Worm (Caenorhabditis elegans): ENCODE results near the gene pkg-2.

Gene pkg-2

ce11 chrIV:8499956-8500355, 20.7 kb upstream of the pkg-2 start:
- TF ChIP-seq snpc-1.2 (GFP tag; IDR thresholded peaks at IDR 0.05) (peak; percentile 64; the same call in 1 of the 2 replicates), saeg-2 (GFP tag; IDR thresholded peaks at IDR 0.05) (no peak)

ce11 chrIV:8500576-8500975, 20.1 kb upstream of the pkg-2 start:
- peak; percentile 88 for TF ChIP-seq set-16 (GFP tag; IDR thresholded peaks at IDR 0.05)

ce11 chrIV:8501382-8501781, 19.3 kb upstream of the pkg-2 start, which contains the start of gene C28C12.1:
TSS of gene C28C12.1 (plus strand) at chrIV:8501682.
- TF ChIP-seq lin-29 (GFP tag; IDR thresholded peaks at IDR 0.05) (no peak), lin-15B (tag; optimal IDR thresholded peaks at IDR 0.05) (no peak), dmd-9 (GFP tag; IDR thresholded peaks at IDR 0.05) (no peak), ztf-11 (tag; optimal IDR thresholded peaks at IDR 0.05) (no peak), zip-11 (GFP tag; IDR thresholded peaks at IDR 0.05) (no peak), daf-19 (GFP tag; conservative IDR thresholded peaks at IDR 0.05) (no peak), skn-1 (tag; optimal IDR thresholded peaks at IDR 0.05) (no peak), F26F4.8 (GFP tag; conservative IDR thresholded peaks at IDR 0.05) (no peak), spr-3 (GFP tag; optimal IDR thresholded peaks at IDR 0.05) (no peak), D1046.2 (GFP tag; IDR thresholded peaks at IDR 0.05) (no peak), Y48G9A.11 (GFP tag; IDR thresholded peaks at IDR 0.05) (no peak), ZK337.2 (GFP tag; IDR thresholded peaks at IDR 0.05) (no peak), T20F7.1 (GFP tag; optimal IDR thresholded peaks at IDR 0.05) (no peak), jun-1 (tag; optimal IDR thresholded peaks at IDR 0.05) (no peak), nhr-28 (tag; optimal IDR thresholded peaks at IDR 0.05) (no peak)

- TF ChIP-seq zip-11 (GFP tag; IDR thresholded peaks at IDR 0.05) (no peak), lsy-2 (tag; optimal IDR thresholded peaks at IDR 0.05) (no peak), unc-62 (GFP tag; optimal IDR thresholded peaks at IDR 0.05 in 1 of 2) (peak in 1 of 2 experiments; percentile 95), unc-62 (tag; optimal IDR thresholded peaks at IDR 0.05) (no peak), Y5F2A.4 (GFP tag; optimal IDR thresholded peaks at IDR 0.05) (no peak), ces-1 (GFP tag; optimal IDR thresholded peaks at IDR 0.05) (no peak), spr-3 (GFP tag; optimal IDR thresholded peaks at IDR 0.05) (no peak), nhr-28 (tag; optimal IDR thresholded peaks at IDR 0.05) (no peak), pha-4 (GFP tag; IDR thresholded peaks at IDR 0.05) (no peak), pha-4 (tag; optimal IDR thresholded peaks at IDR 0.05) (no peak)
Measured at ce11 chrIV:8506034-8506433, 14.7 kb upstream of the pkg-2 start.

- TF ChIP-seq hlh-30 (tag; optimal IDR thresholded peaks at IDR 0.05; ENCODE audit: insufficient read depth) (peak; percentile 36), nhr-6 (tag; optimal IDR thresholded peaks at IDR 0.05) (peak; percentile 13), zip-11 (GFP tag; IDR thresholded peaks at IDR 0.05) (no peak), dve-1 (tag; optimal IDR thresholded peaks at IDR 0.05; ENCODE audit: insufficient read depth) (peak; percentile 21), nhr-28 (tag; optimal IDR thresholded peaks at IDR 0.05) (peak; percentile 26), lsy-2 (tag; optimal IDR thresholded peaks at IDR 0.05) (no peak), mdl-1 (tag; optimal IDR thresholded peaks at IDR 0.05) (peak in 1 of 2 experiments; percentile 4), ceh-82 (tag; optimal IDR thresholded peaks at IDR 0.05) (no peak), mxl-3 (GFP tag; optimal IDR thresholded peaks at IDR 0.05) (no peak), arid-1 (GFP tag; conservative IDR thresholded peaks at IDR 0.05) (peak; percentile 23; the same call in 1 of the 2 replicates)
Measured at ce11 chrIV:8510534-8510933, 10.2 kb upstream of the pkg-2 start, which contains the start of gene tag-77. TSS of gene tag-77 (minus strand) at chrIV:8510548.

ce11 chrIV:8511056-8511455, 9.6 kb upstream of the pkg-2 start, which contains the start of gene mes-6:
TSS of gene mes-6 (plus strand) at chrIV:8511284.
- TF ChIP-seq zag-1 (tag; optimal IDR thresholded peaks at IDR 0.05) (no peak), R02D3.7 (tag; optimal IDR thresholded peaks at IDR 0.05) (no peak), hmg-1.1 (GFP tag; IDR thresholded peaks at IDR 0.05) (0 out of 2 replicates have a peak, but pooled peaks have one; percentile 12), nhr-237 (tag; optimal IDR thresholded peaks at IDR 0.05) (no peak), dpl-1 (GFP tag; optimal IDR thresholded peaks at IDR 0.05) (peak; percentile 84), ces-1 (GFP tag; optimal IDR thresholded peaks at IDR 0.05) (peak; percentile 58), egl-43 (GFP tag; IDR thresholded peaks at IDR 0.05) (no peak), nhr-10 (tag; optimal IDR thresholded peaks at IDR 0.05) (no peak), Y5F2A.4 (GFP tag; optimal IDR thresholded peaks at IDR 0.05) (no peak), dmd-9 (GFP tag; IDR thresholded peaks at IDR 0.05) (no peak), ztf-7 (tag; optimal IDR thresholded peaks at IDR 0.05) (no peak), daf-8 (GFP tag; IDR thresholded peaks at IDR 0.05) (no peak), duxl-1 (tag; optimal IDR thresholded peaks at IDR 0.05; ENCODE audit: poor library complexity) (no peak), aha-1 (tag) (peak; percentile 20), F10B5.3 (tag; optimal IDR thresholded peaks at IDR 0.05) (no peak)
